Worm (Caenorhabditis elegans): Measurements from ENCODE around the gene M01B2.12.

ce11 chrV:15265814-15266213 lies 1.8 kb upstream of the M01B2.12 start, which contains the start of gene M01B2.13:
- TF ChIP-seq mbf-1 (tag; optimal IDR thresholded peaks at IDR 0.05) (no peak), ztf-11 (tag; optimal IDR thresholded peaks at IDR 0.05) (no peak), nhr-6 (tag; optimal IDR thresholded peaks at IDR 0.05) (no peak), mdl-1 (tag; optimal IDR thresholded peaks at IDR 0.05) (no peak), ama-1 (optimal IDR thresholded peaks at IDR 0.05) (no peak), fos-1 (tag; optimal IDR thresholded peaks at IDR 0.05) (no peak)
